Worm (Caenorhabditis elegans): ENCODE data around the gene nhr-149.

DNA sequence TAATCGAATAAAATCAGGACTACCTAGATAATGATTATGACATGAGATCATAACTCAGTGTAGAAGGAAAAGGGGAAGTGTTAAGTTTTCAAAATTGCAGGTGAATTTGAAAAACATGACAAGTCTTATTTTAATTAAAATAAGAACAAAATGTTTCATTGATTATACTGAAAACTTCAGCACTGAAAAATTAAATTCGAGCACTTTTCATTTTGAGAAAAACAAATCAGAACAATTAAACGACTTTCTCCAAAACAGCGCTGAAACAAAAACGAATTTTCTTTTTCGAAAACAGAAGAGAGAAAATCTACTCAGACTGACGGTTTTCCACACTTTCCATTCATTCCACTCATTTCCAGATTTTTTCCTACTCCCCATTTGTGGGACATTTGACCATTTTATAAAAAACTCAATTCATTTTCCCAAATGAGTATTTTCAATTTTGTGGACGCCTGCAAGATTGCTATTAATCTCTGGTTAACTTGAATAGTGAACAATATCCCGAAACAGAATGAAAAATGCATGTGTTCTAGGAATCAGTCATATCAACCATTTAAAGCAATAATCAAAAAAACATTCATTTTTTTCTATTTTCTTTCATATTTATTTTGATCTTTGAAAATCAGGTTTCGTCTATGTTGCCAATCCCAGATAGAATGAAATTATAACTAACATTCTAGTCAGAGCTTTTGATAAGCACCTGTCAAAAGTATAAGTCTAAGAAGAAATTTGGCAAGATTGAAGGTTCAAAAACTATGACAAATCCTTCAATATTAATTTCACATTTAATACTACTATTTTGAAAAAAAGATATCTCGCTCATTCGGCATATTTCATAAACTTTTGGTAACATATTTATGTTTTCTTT lies 3.0 kb upstream of the nhr-149 start, which contains the start of the genes srh-231 and srh-275:
- no peak for TF ChIP-seq nhr-232 (tag; optimal IDR thresholded peaks at IDR 0.05)
- TF ChIP-seq eyg-1 (tag; optimal IDR thresholded peaks at IDR 0.05), result no peak
